Worm (Caenorhabditis elegans) whole organism, L2 larva: ENCODE results near the gene polk-1.

ENCODE experiments used
- ama-1 ChIP-seq: fragments of 150-350 bp; optimal IDR thresholded peaks from 2 replicates; lab custom pipeline; 2018; ENCODE audit warnings: inconsistent platforms
- blmp-1 ChIP-seq: sonication (generic microtip); optimal IDR thresholded peaks from 2 replicates; lab custom pipeline; 2017; ENCODE audit warnings: missing genetic modification characterization, mild to moderate bottlenecking, missing compliant biosample characterization, antibody characterized with exemption, moderate library complexity; ENCODE audit not compliant: insufficient read depth
- dmd-4 ChIP-seq: sonication (generic microtip); optimal IDR thresholded peaks from 2 replicates; lab custom pipeline; 2017; ENCODE audit warnings: missing biosample characterization, missing genetic modification characterization
- lin-39 ChIP-seq: fragments of 150-350 bp; optimal IDR thresholded peaks from 2 replicates; lab custom pipeline; 2014; ENCODE audit warnings: missing biosample characterization, missing genetic modification reagents, missing genetic modification characterization
- nhr-11 ChIP-seq: fragments of 150-350 bp; optimal IDR thresholded peaks from 2 replicates; lab custom pipeline; 2014; ENCODE audit warnings: missing biosample characterization, missing genetic modification characterization
- nhr-237 ChIP-seq: fragments of 150-350 bp; optimal IDR thresholded peaks from 2 replicates; lab custom pipeline; 2014; ENCODE audit warnings: missing biosample characterization, missing genetic modification characterization
- zag-1 ChIP-seq: fragments of 150-350 bp; optimal IDR thresholded peaks from 2 replicates; lab custom pipeline; 2014; ENCODE audit warnings: missing biosample characterization, missing genetic modification characterization

DNA sequence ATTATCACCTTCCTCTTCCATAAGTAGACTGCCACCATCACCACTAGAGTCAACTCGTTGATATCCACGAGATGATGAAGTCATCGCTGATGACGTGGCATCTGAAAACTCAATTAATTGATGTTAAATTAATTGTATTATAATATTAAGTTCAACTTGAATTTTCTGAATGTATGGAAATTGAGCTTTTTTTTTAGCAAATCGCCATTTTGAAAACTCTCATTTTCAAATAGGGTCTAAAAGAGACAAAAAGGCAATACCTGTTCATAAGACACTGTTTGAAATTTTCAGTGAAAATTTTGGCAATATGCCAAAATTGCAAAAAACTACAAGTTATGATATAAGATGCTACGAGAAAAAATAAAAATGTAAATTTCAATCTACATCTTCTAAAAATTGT, 15.2 kb upstream of the polk-1 start, which contains the start of gene twk-7:
- TF ChIP-seq nhr-237 (no peak), lin-39 (no peak), blmp-1 (tag; lab: Kevin White, UChicago) (no peak), dmd-4 (no peak), nhr-11 (tag; lab: Kevin White, UChicago) (no peak), ama-1 (lab: Kevin White, UChicago) (no peak), zag-1 (tag; lab: Kevin White, UChicago) (no peak)
